Fruit fly (Drosophila melanogaster): ENCODE results near the gene Peritrophin-15a.

Gene Peritrophin-15a

DNA sequence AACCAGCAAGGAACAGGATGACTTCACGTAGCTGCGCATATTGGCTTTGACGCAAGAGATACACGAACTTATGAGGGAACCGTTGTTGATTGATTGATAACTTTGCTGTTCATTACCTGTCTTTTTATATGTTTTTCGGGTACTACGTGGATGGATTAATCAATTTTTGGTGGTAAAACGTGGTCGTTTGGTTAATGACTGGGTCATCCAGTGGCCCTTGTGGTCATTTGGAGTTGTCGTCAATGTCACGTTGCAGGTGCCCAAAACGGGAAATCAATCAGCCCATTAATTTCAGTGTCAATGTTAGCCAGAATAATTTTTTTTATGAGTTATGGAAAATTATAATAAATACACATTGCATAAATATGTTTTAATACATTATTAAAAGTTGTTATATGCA is 6.7 kb downstream of the Peritrophin-15a start, which contains the start of gene CG42819:
CG42819 (minus strand) TSS at position 101 of the 400 bp plus-strand sequence.
- TF ChIP-seq Hr39 (GFP tag; optimal IDR thresholded peaks at IDR 0.05) (no peak), Hr4 (GFP tag; optimal IDR thresholded peaks at IDR 0.05) (no peak), CG10669 (GFP tag; optimal IDR thresholded peaks at IDR 0.05) (no peak), fkh (GFP tag; optimal IDR thresholded peaks at IDR 0.05) (no peak), net (GFP tag; optimal IDR thresholded peaks at IDR 0.05) (no peak), Smox (GFP tag; optimal IDR thresholded peaks at IDR 0.05) (no peak), Blimp-1 (GFP tag; optimal IDR thresholded peaks at IDR 0.05) (no peak), dsx (GFP tag; optimal IDR thresholded peaks at IDR 0.05; ENCODE audit: poor library complexity, severe bottlenecking) (no peak), Hr38 (GFP tag; optimal IDR thresholded peaks at IDR 0.05) (no peak), dac (GFP tag; optimal IDR thresholded peaks at IDR 0.05) (no peak), CG9139 (GFP tag; optimal IDR thresholded peaks at IDR 0.05) (no peak)

DNA sequence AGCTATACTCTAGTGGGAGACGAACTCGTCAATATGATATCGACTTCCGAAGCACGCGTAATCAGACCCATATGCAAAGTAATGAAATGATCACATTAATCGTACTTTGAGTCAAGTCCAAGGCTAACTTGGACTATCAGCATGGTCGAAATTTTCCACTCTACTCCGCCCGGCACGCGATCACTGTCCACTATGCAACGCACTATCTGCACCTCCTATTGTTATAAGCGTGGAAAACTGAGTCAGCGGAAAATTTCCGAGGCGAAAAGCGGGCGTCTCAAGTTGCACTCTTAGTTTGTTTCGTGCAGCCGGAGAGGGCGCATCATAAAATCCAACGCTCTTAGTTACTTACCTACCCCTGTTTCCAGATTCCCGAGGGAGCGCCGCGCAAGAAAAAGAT is 10.0 kb downstream of the Peritrophin-15a start:
- no peak for TF ChIP-seq fkh (GFP tag; optimal IDR thresholded peaks at IDR 0.05)
- TF ChIP-seq lz (GFP tag; optimal IDR thresholded peaks at IDR 0.05): no peak
- TF ChIP-seq cyc (GFP tag; optimal IDR thresholded peaks at IDR 0.05): no peak
- TF ChIP-seq acj6 (GFP tag; optimal IDR thresholded peaks at IDR 0.05): no peak

DNA sequence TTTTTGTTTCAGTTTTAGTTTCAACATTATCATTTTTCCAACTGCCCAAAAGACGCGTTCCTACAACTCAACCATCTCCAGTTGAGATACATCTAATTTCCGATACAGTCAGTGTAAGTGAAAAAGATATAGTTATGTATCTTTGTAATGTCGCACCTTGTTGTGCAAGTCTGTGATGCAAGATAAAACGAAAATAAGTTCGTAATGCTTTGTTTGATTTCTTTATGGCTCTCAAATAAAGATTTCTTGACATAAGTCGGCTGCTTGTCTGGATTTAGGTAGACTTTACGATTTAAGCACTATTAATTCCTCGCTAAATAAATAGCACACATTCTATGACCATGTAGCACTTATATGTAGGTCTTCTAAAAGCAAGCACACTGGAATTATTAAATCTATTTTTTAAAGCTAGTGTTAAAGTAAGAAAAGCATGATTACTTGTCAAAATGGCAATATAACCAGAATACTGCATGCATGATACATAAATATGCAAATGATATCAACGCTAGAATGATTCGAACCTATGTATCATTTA is 10.8 kb downstream of the Peritrophin-15a start:
- TF ChIP-seq cyc (GFP tag; optimal IDR thresholded peaks at IDR 0.05) (no peak), achi (GFP tag; optimal IDR thresholded peaks at IDR 0.05) (no peak), CG3032 (tag; optimal IDR thresholded peaks at IDR 0.05) (no peak), CG4318 (GFP tag; optimal IDR thresholded peaks at IDR 0.05) (no peak), CG11762 (GFP tag; optimal IDR thresholded peaks at IDR 0.05; ENCODE audit: insufficient read depth) (no peak)

- TF ChIP-seq lz (GFP tag; optimal IDR thresholded peaks at IDR 0.05) (peak; percentile 93), OdsH (GFP tag; optimal IDR thresholded peaks at IDR 0.05) (peak; percentile 95), Hr39 (GFP tag; optimal IDR thresholded peaks at IDR 0.05) (peak; percentile 83), Hr38 (GFP tag; optimal IDR thresholded peaks at IDR 0.05) (no peak), ss (GFP tag; optimal IDR thresholded peaks at IDR 0.05) (peak; percentile 87 to 90), fd59A (GFP tag; optimal IDR thresholded peaks at IDR 0.05) (peak; percentile 78), CG3919 (GFP tag; optimal IDR thresholded peaks at IDR 0.05) (peak; percentile 89), vri (GFP tag; optimal IDR thresholded peaks at IDR 0.05) (peak; percentile 77), CG4318 (GFP tag; optimal IDR thresholded peaks at IDR 0.05) (peak; percentile 86), CG11294 (GFP tag; IDR thresholded peaks at IDR 0.05) (peak; percentile 94), CG3032 (tag; optimal IDR thresholded peaks at IDR 0.05) (peak; percentile 95), salr (GFP tag; optimal IDR thresholded peaks at IDR 0.05) (peak in 1 of 2 experiments; percentile 67), CG16779 (tag; optimal IDR thresholded peaks at IDR 0.05) (peak; percentile 61), CG6163 (GFP tag; IDR thresholded peaks at IDR 0.05) (no peak; the same call in 1 of the 3 replicates), pdm3 (GFP tag; optimal IDR thresholded peaks at IDR 0.05) (peak; percentile 90), dsx (GFP tag; optimal IDR thresholded peaks at IDR 0.05; ENCODE audit: poor library complexity, severe bottlenecking) (peak; percentile 93), CG31627 (GFP tag; optimal IDR thresholded peaks at IDR 0.05) (peak; percentile 86), CG32006 (GFP tag; optimal IDR thresholded peaks at IDR 0.05) (peak; percentile 93), spab (GFP tag; optimal IDR thresholded peaks at IDR 0.05) (peak; percentile 80), CG8119 (GFP tag; IDR thresholded peaks at IDR 0.05) (peak; percentile 94), Eip75B (GFP tag; optimal IDR thresholded peaks at IDR 0.05) (peak; percentile 89), Gug (GFP tag; IDR thresholded peaks at IDR 0.05) (peak; percentile 92), CG15336 (GFP tag; IDR thresholded peaks at IDR 0.05) (peak; percentile 90), CG11902 (GFP tag; optimal IDR thresholded peaks at IDR 0.05) (peak; percentile 86), acj6 (GFP tag; optimal IDR thresholded peaks at IDR 0.05) (peak; percentile 94), Lpt (GFP tag; optimal IDR thresholded peaks at IDR 0.05) (peak; percentile 86), topi (GFP tag; optimal IDR thresholded peaks at IDR 0.05) (peak; percentile 89), Hr4 (GFP tag; optimal IDR thresholded peaks at IDR 0.05) (peak; percentile 93), net (GFP tag; optimal IDR thresholded peaks at IDR 0.05) (peak; percentile 87), Eip93F (GFP tag; optimal IDR thresholded peaks at IDR 0.05) (peak; percentile 83), CG11762 (GFP tag; optimal IDR thresholded peaks at IDR 0.05; ENCODE audit: insufficient read depth) (peak; percentile 88), fkh (GFP tag; optimal IDR thresholded peaks at IDR 0.05) (peak; percentile 68), eg (GFP tag; IDR thresholded peaks at IDR 0.05) (peak; percentile 94), Ets96B (tag; optimal IDR thresholded peaks at IDR 0.05) (peak; percentile 80), CG1621 (tag; optimal IDR thresholded peaks at IDR 0.05) (peak; percentile 91)
Measured at dm6 chr2L:8384108-8384601, 11.7 kb downstream of the Peritrophin-15a start, which contains the start of the genes Dad1 and CG13384. Dad1 (minus strand) TSS chr2L:8384137. CG13384 (plus strand) TSS chr2L:8384455.

Data from whole organism, prepupa.